Worm (Caenorhabditis elegans): Measurements from ENCODE around the gene C07B5.3.

ce11 chrX:9506341-9506740 is 16.7 kb downstream of the C07B5.3 start:
- no peak for TF ChIP-seq him-1 (tag; optimal IDR thresholded peaks at IDR 0.05)
- no peak for TF ChIP-seq W03F9.2 (tag; optimal IDR thresholded peaks at IDR 0.05)
